Worm (Caenorhabditis elegans) whole organism, L4 larva: ENCODE measurements around the gene K01A12.3.
A peak's percentile ranks its signal among the peaks of the same experiment; 100 is the strongest.

Source experiments
- F10B5.3 ChIP-seq: sonication (generic microtip); optimal IDR thresholded peaks from 2 replicates; lab custom pipeline; 2016; ENCODE audit warnings: mild to moderate bottlenecking, missing genetic modification characterization, missing compliant biosample characterization
- F26F4.8 ChIP-seq: fragments of 200-800 bp; sonication (Bioruptor generic); conservative IDR thresholded peaks from 2 replicates; pipeline ENCODE4 v1.3.6; 2022; ENCODE audit warnings: missing genetic modification characterization, missing compliant biosample characterization
- F37D6.2 ChIP-seq: sonication (generic microtip); optimal IDR thresholded peaks from 2 replicates; lab custom pipeline; 2016; ENCODE audit warnings: mild to moderate bottlenecking, missing genetic modification characterization, missing compliant biosample characterization
- F44E2.7 ChIP-seq: fragments of 200-800 bp; sonication (Bioruptor generic); IDR thresholded peaks from 2 replicates; pipeline ENCODE4 v2.1.2; 2022; ENCODE audit warnings: missing genetic modification characterization, missing compliant biosample characterization
- T20F7.1 ChIP-seq: fragments of 200-800 bp; sonication (Bioruptor generic); optimal IDR thresholded peaks from 2 replicates; lab custom pipeline; 2018; ENCODE audit warnings: mild to moderate bottlenecking, missing genetic modification characterization, missing compliant biosample characterization
- Y105C5A.15 ChIP-seq: fragments of 200-800 bp; sonication (Bioruptor generic); IDR thresholded peaks from 2 replicates; pipeline ENCODE4 v1.3.6; 2022; ENCODE audit warnings: missing genetic modification characterization, missing compliant biosample characterization
- ZK546.5 ChIP-seq, 2 experiments: sonication (generic microtip); optimal IDR thresholded peaks; 2 replicates each; lab custom pipeline; 2017; ENCODE audit warnings: missing biosample characterization in 2 of 2, missing genetic modification characterization in 2 of 2
- aha-1 ChIP-seq: fragments of 150-350 bp; peaks from one replicate; lab custom pipeline; 2014; ENCODE audit warnings: missing biosample characterization, missing genetic modification characterization
- ceh-44 ChIP-seq: fragments of 200-800 bp; sonication (Bioruptor generic); IDR thresholded peaks from 2 replicates; pipeline ENCODE4 v1.3.6; 2022; ENCODE audit warnings: missing genetic modification reagents, missing genetic modification characterization, missing compliant biosample characterization
- ceh-62 ChIP-seq: sonication (generic microtip); optimal IDR thresholded peaks from 2 replicates; lab custom pipeline; 2017; ENCODE audit warnings: missing biosample characterization, missing genetic modification characterization
- cey-2 ChIP-seq: sonication (generic microtip); optimal IDR thresholded peaks from 3 replicates; lab custom pipeline; 2017; ENCODE audit warnings: missing genetic modification characterization, mild to moderate bottlenecking, missing compliant biosample characterization, antibody characterized with exemption, borderline replicate concordance; ENCODE audit not compliant: insufficient read depth
- daf-12 ChIP-seq: fragments of 150-350 bp; optimal IDR thresholded peaks from 2 replicates; lab custom pipeline; 2014; ENCODE audit warnings: missing biosample characterization, missing genetic modification reagents, missing genetic modification characterization
- dmd-9 ChIP-seq: fragments of 200-800 bp; sonication (Bioruptor generic); IDR thresholded peaks from 2 replicates; pipeline ENCODE4 v1.3.6; 2022; ENCODE audit warnings: missing genetic modification reagents, missing genetic modification characterization, missing compliant biosample characterization
- dpl-1 ChIP-seq: fragments of 150-350 bp; optimal IDR thresholded peaks from 2 replicates; lab custom pipeline; 2014; ENCODE audit warnings: missing biosample characterization, missing genetic modification reagents, missing genetic modification characterization
- dve-1 ChIP-seq: sonication (generic microtip); optimal IDR thresholded peaks from 2 replicates; lab custom pipeline; 2017; ENCODE audit warnings: antibody characterized with exemption, mild to moderate bottlenecking, missing genetic modification characterization, missing compliant biosample characterization; ENCODE audit not compliant: insufficient read depth
- egl-43 ChIP-seq: fragments of 200-800 bp; sonication (Bioruptor generic); IDR thresholded peaks from 2 replicates; pipeline ENCODE4 v1.3.6; 2022; ENCODE audit warnings: missing genetic modification reagents, missing genetic modification characterization, missing compliant biosample characterization
- hlh-30 ChIP-seq: sonication (generic microtip); optimal IDR thresholded peaks from 2 replicates; lab custom pipeline; 2017; ENCODE audit warnings: antibody characterized with exemption, mild to moderate bottlenecking, missing genetic modification characterization, missing compliant biosample characterization; ENCODE audit not compliant: insufficient read depth
- hmg-1.1 ChIP-seq: fragments of 200-800 bp; sonication (Bioruptor generic); IDR thresholded peaks from 2 replicates; pipeline ENCODE4 v1.3.6; 2022; ENCODE audit warnings: missing genetic modification reagents, missing genetic modification characterization, missing compliant biosample characterization
- lin-1 ChIP-seq: fragments of 200-800 bp; sonication (Bioruptor generic); IDR thresholded peaks from 2 replicates; pipeline ENCODE4 v1.3.6; 2022; ENCODE audit warnings: missing genetic modification reagents, missing genetic modification characterization, missing compliant biosample characterization
- lin-13 ChIP-seq: fragments of 150-350 bp; optimal IDR thresholded peaks from 2 replicates; lab custom pipeline; 2014; ENCODE audit warnings: missing biosample characterization, missing genetic modification reagents, missing genetic modification characterization
- lin-29 ChIP-seq: fragments of 200-800 bp; sonication (Bioruptor generic); IDR thresholded peaks from 2 replicates; pipeline ENCODE4 v1.3.6; 2022; ENCODE audit warnings: missing genetic modification reagents, missing genetic modification characterization, missing compliant biosample characterization
- lir-3 ChIP-seq: sonication (generic microtip); optimal IDR thresholded peaks from 2 replicates; lab custom pipeline; 2016; ENCODE audit warnings: mild to moderate bottlenecking, missing genetic modification characterization, missing compliant biosample characterization
- madf-5 ChIP-seq, 2 experiments: fragments of 200-800 bp; sonication (Bioruptor generic); IDR thresholded peaks; 2 replicates each; pipeline ENCODE4 v1.3.6; 2022; ENCODE audit warnings: missing compliant biosample characterization in 2 of 2, missing genetic modification characterization in 2 of 2
- madf-9 ChIP-seq: fragments of 200-800 bp; sonication (Bioruptor generic); conservative IDR thresholded peaks from 2 replicates; pipeline ENCODE4 v1.3.6; 2022; ENCODE audit warnings: missing genetic modification reagents, missing genetic modification characterization, missing compliant biosample characterization
- mxl-2 ChIP-seq: fragments of 200-800 bp; sonication (Bioruptor generic); conservative IDR thresholded peaks from 2 replicates; pipeline ENCODE4 v1.3.6; 2022; ENCODE audit warnings: missing genetic modification reagents, missing genetic modification characterization, missing compliant biosample characterization
- nhr-102 ChIP-seq: sonication (generic microtip); optimal IDR thresholded peaks from 2 replicates; lab custom pipeline; 2016; ENCODE audit warnings: mild to moderate bottlenecking, missing genetic modification characterization, moderate library complexity, missing compliant biosample characterization
- nhr-237 ChIP-seq: sonication (generic microtip); optimal IDR thresholded peaks from 2 replicates; lab custom pipeline; 2017; ENCODE audit warnings: missing biosample characterization, missing genetic modification characterization
- nhr-25 ChIP-seq: sonication (generic microtip); optimal IDR thresholded peaks from 2 replicates; lab custom pipeline; 2017; ENCODE audit warnings: missing genetic modification characterization, mild to moderate bottlenecking, missing compliant biosample characterization, antibody characterized with exemption, moderate library complexity, borderline replicate concordance; ENCODE audit not compliant: insufficient read depth
- nhr-42 ChIP-seq: fragments of 200-800 bp; sonication (Bioruptor generic); IDR thresholded peaks from 2 replicates; pipeline ENCODE4 v1.3.6; 2022; ENCODE audit warnings: missing genetic modification characterization, missing compliant biosample characterization
- nhr-48 ChIP-seq: sonication (generic microtip); optimal IDR thresholded peaks from 2 replicates; lab custom pipeline; 2016; ENCODE audit warnings: mild to moderate bottlenecking, missing genetic modification characterization, missing compliant biosample characterization
- nhr-6 ChIP-seq: fragments of 150-350 bp; optimal IDR thresholded peaks from 2 replicates; lab custom pipeline; 2014; ENCODE audit warnings: missing biosample characterization, missing genetic modification characterization
- nhr-76 ChIP-seq: fragments of 150-350 bp; optimal IDR thresholded peaks from 2 replicates; lab custom pipeline; 2014; ENCODE audit warnings: missing biosample characterization, missing genetic modification characterization
- pha-4 ChIP-seq, 2 experiments: fragments of 150-350 bp in 1 of 2; fragments of 200-800 bp in 1 of 2; sonication (Bioruptor generic) in 1 of 2; IDR thresholded peaks in 1 of 2; optimal IDR thresholded peaks in 1 of 2; 2 replicates each; pipeline versions ENCODE4 v1.3.6 to Lab custom; 2014 to 2022; ENCODE audit warnings: missing genetic modification characterization in 2 of 2, missing genetic modification reagents in 2 of 2, missing biosample characterization in 1 of 2, missing compliant biosample characterization in 1 of 2
- php-3 ChIP-seq: fragments of 200-800 bp; sonication (Bioruptor generic); IDR thresholded peaks from 2 replicates; pipeline ENCODE4 v1.3.6; 2022; ENCODE audit warnings: missing genetic modification reagents, missing genetic modification characterization, missing compliant biosample characterization
- pqm-1 ChIP-seq: sonication (generic microtip); optimal IDR thresholded peaks from 2 replicates; lab custom pipeline; 2017; ENCODE audit warnings: missing biosample characterization, missing genetic modification characterization
- skn-1 ChIP-seq: fragments of 150-350 bp; optimal IDR thresholded peaks from 2 replicates; lab custom pipeline; 2014; ENCODE audit warnings: missing biosample characterization, missing genetic modification characterization
- snpc-4 ChIP-seq: fragments of 150-350 bp; optimal IDR thresholded peaks from 2 replicates; lab custom pipeline; 2014; ENCODE audit warnings: missing biosample characterization, missing genetic modification characterization
- spr-3 ChIP-seq: fragments of 200-800 bp; sonication (Bioruptor generic); optimal IDR thresholded peaks from 2 replicates; lab custom pipeline; 2018; ENCODE audit warnings: mild to moderate bottlenecking, missing genetic modification characterization, missing compliant biosample characterization
- tag-97 ChIP-seq: fragments of 200-800 bp; sonication (Bioruptor generic); IDR thresholded peaks from 2 replicates; pipeline ENCODE4 v1.3.6; 2022; ENCODE audit warnings: missing genetic modification characterization, missing compliant biosample characterization
- tra-1 ChIP-seq: fragments of 200-800 bp; sonication (Bioruptor generic); IDR thresholded peaks from 2 replicates; pipeline ENCODE4 v1.3.6; 2022; ENCODE audit warnings: missing genetic modification reagents, missing genetic modification characterization, missing compliant biosample characterization
- unc-130 ChIP-seq: sonication (generic microtip); optimal IDR thresholded peaks from 2 replicates; lab custom pipeline; 2016; ENCODE audit warnings: missing genetic modification reagents, missing genetic modification characterization, missing compliant biosample characterization
- unc-39 ChIP-seq: sonication (generic microtip); optimal IDR thresholded peaks from 2 replicates; lab custom pipeline; 2017; ENCODE audit warnings: missing biosample characterization, missing genetic modification characterization
- unc-62 ChIP-seq, 3 experiments: fragments of 150-350 bp in 1 of 3; sonication (generic microtip); optimal IDR thresholded peaks in 2 of 3; peaks in 1 of 3; 1 replicate in 1 of 3; 2 replicates in 2 of 3; lab custom pipeline; 2014 to 2017; ENCODE audit warnings: missing biosample characterization in 3 of 3, missing genetic modification characterization in 3 of 3, missing genetic modification reagents in 3 of 3, missing genotype in 1 of 3
- zag-1 ChIP-seq: fragments of 150-350 bp; optimal IDR thresholded peaks from 2 replicates; lab custom pipeline; 2014; ENCODE audit warnings: missing biosample characterization, missing genetic modification characterization
- zfp-3 ChIP-seq: fragments of 200-800 bp; sonication (Bioruptor generic); conservative IDR thresholded peaks from 2 replicates; pipeline ENCODE4 v1.3.6; 2022; ENCODE audit warnings: missing genetic modification reagents, missing genetic modification characterization, missing compliant biosample characterization

K01A12.3 gene

DNA sequence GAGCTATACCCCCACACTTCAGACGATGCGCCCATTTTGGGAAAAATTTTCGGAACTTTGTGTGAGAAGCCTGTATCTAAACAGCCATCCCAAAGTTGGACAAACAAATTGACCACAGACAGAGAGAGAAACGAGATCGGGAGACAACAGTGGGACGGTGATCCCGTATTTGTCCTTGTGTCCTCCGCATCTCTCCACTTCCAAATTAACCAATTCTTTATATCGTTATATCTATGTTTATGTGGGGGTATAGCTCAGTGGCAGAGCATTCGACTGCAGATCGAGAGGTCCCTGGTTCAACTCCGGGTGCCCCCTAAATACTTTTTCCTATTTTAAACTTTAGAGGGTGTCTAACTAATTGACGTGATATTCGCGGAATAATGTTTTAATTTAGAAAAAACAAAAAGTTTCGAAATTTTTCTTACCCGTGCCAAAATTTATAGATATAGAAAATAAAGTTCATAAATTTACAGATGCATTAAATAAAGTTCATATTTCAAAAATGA, 13.7 kb upstream of the K01A12.3 start (continued):
- TF ChIP-seq lin-1 (GFP tag; lab: Robert Waterston, UW) (no peak), snpc-4 (no peak), pha-4 (GFP tag; IDR thresholded peaks at IDR 0.05; lab: Robert Waterston, UW) (peak; percentile 64), pha-4 (tag; optimal IDR thresholded peaks at IDR 0.05; lab: Kevin White, UChicago) (no peak), nhr-48 (tag; lab: Kevin White, UChicago) (peak; percentile 43), nhr-42 (GFP tag; lab: Robert Waterston, UW) (peak; percentile 38; the same call in 1 of the 2 replicates), dpl-1 (GFP tag; lab: Kevin White, UChicago) (no peak), F10B5.3 (peak; percentile 39), hlh-30 (tag; lab: Kevin White, UChicago) (peak; percentile 24), F26F4.8 (GFP tag; lab: Robert Waterston, UW) (peak; percentile 93), spr-3 (GFP tag; lab: Kevin White, UChicago) (peak; percentile 57), nhr-25 (tag; lab: Kevin White, UChicago) (no peak), F37D6.2 (tag; lab: Kevin White, UChicago) (no peak), mxl-2 (GFP tag; lab: Robert Waterston, UW) (no peak), php-3 (GFP tag; lab: Robert Waterston, UW) (peak; percentile 48; the same call in 1 of the 2 replicates)

- TF ChIP-seq zag-1 (tag; lab: Kevin White, UChicago) (no peak), T20F7.1 (GFP tag; lab: Kevin White, UChicago) (peak; percentile 44), lin-29 (no peak), nhr-76 (tag; lab: Kevin White, UChicago) (no peak), nhr-102 (tag; lab: Kevin White, UChicago) (peak; percentile 55), ceh-62 (tag; lab: Kevin White, UChicago) (no peak), F37D6.2 (tag; lab: Kevin White, UChicago) (peak; percentile 1), tra-1 (GFP tag; lab: Robert Waterston, UW) (peak; percentile 70), tag-97 (GFP tag; lab: Robert Waterston, UW) (no peak), nhr-42 (GFP tag; lab: Robert Waterston, UW) (0 out of 2 replicates have a peak, but pooled peaks have one; percentile 11), nhr-25 (tag; lab: Kevin White, UChicago) (no peak), lin-13 (GFP tag; lab: Kevin White, UChicago) (peak; percentile 44), cey-2 (tag; lab: Kevin White, UChicago) (no peak), mxl-2 (GFP tag; lab: Robert Waterston, UW) (0 out of 2 replicates have a peak, but pooled peaks have one; percentile 7), skn-1 (no peak), pqm-1 (tag; lab: Kevin White, UChicago) (no peak), lir-3 (peak; percentile 55), F44E2.7 (GFP tag; lab: Robert Waterston, UW) (peak; percentile 57; the same call in 1 of the 2 replicates), madf-5 (GFP tag; IDR thresholded peaks at IDR 0.05; lab: Robert Waterston, UW) (no peak), ZK546.5 (tag; optimal IDR thresholded peaks at IDR 0.05; lab: Kevin White, UChicago) (no peak), dmd-9 (GFP tag; lab: Robert Waterston, UW) (no peak), hmg-1.1 (peak; percentile 85), egl-43 (peak; percentile 89), unc-130 (peak; percentile 2), madf-9 (GFP tag; lab: Robert Waterston, UW) (peak; percentile 52), unc-62 (GFP tag; optimal IDR thresholded peaks at IDR 0.05 in 1 of 2; lab: Kevin White, UChicago) (no peak), unc-62 (tag; optimal IDR thresholded peaks at IDR 0.05; lab: Kevin White, UChicago) (no peak), nhr-237 (no peak), ceh-44 (GFP tag; lab: Robert Waterston, UW) (peak; percentile 36; the same call in 1 of the 2 replicates), aha-1 (tag; lab: Kevin White, UChicago) (peak; percentile 99), daf-12 (tag; lab: Kevin White, UChicago) (no peak), zfp-3 (GFP tag; lab: Robert Waterston, UW) (peak; percentile 70; the same call in 1 of the 2 replicates), Y105C5A.15 (GFP tag; lab: Robert Waterston, UW) (peak; percentile 87), dve-1 (tag; lab: Kevin White, UChicago) (peak; percentile 64), nhr-6 (peak; percentile 5), unc-39 (tag; lab: Kevin White, UChicago) (no peak)
Measured at ce11 chrX:8623840-8624591, 974 bp downstream of the K01A12.3 start.
